Worm (Caenorhabditis elegans) whole organism, L4/young adult: Measurements from ENCODE around the gene F23G4.1.

Experiments
- W03F9.2 ChIP-seq: fragments of 150-350 bp; optimal IDR thresholded peaks from 2 replicates; lab custom pipeline; 2014; ENCODE audit warnings: missing biosample characterization, missing genetic modification characterization
- dao-5 ChIP-seq: sonication (generic microtip); optimal IDR thresholded peaks from 2 replicates; lab custom pipeline; 2016; ENCODE audit warnings: missing genotype, missing genetic modification characterization, moderate library complexity, missing compliant biosample characterization
- him-1 ChIP-seq: sonication (generic microtip); optimal IDR thresholded peaks from 2 replicates; lab custom pipeline; 2016; ENCODE audit warnings: missing genotype, missing genetic modification reagents, missing genetic modification characterization, missing compliant biosample characterization

The F23G4.1 gene

ce11 chrX:6617622-6618021 is 14.6 kb upstream of the F23G4.1 start:
- TF ChIP-seq W03F9.2 (tag; lab: Kevin White, UChicago) = no peak
- TF ChIP-seq dao-5 (tag; lab: Kevin White, UChicago) = no peak
- no peak for TF ChIP-seq him-1

ce11 chrX:6613537-6613936 is 10.5 kb upstream of the F23G4.1 start:
- no peak for TF ChIP-seq dao-5 (tag; lab: Kevin White, UChicago)
- no peak for TF ChIP-seq W03F9.2 (tag; lab: Kevin White, UChicago)
- TF ChIP-seq him-1 = no peak

ce11 chrX:6609717-6610116 is 6.7 kb upstream of the F23G4.1 start, which contains the start of gene C25B8.8:
TSS of gene C25B8.8 (plus strand) at chrX:6610017.
- no peak for TF ChIP-seq him-1
- no peak for TF ChIP-seq dao-5 (tag; lab: Kevin White, UChicago)
- TF ChIP-seq W03F9.2 (tag; lab: Kevin White, UChicago) = no peak

ce11 chrX:6609251-6609650 is 6.3 kb upstream of the F23G4.1 start:
- TF ChIP-seq him-1 = no peak
- TF ChIP-seq dao-5 (tag; lab: Kevin White, UChicago) = no peak
- no peak for TF ChIP-seq W03F9.2 (tag; lab: Kevin White, UChicago)

- TF ChIP-seq him-1 (no peak), W03F9.2 (tag; lab: Kevin White, UChicago) (no peak), dao-5 (tag; lab: Kevin White, UChicago) (no peak)
These were observed 4.6 kb upstream of the F23G4.1 start for ce11 chrX:6607599-6607998.

ce11 chrX:6606991-6607390 is 4.0 kb upstream of the F23G4.1 start, which contains the start of gene cpr-6:
TSS of gene cpr-6 (plus strand) at chrX:6607207.
- no peak for TF ChIP-seq W03F9.2 (tag; lab: Kevin White, UChicago)
- no peak for TF ChIP-seq him-1
- TF ChIP-seq dao-5 (tag; lab: Kevin White, UChicago) = no peak

ce11 chrX:6601967-6602366 is 1.0 kb downstream of the F23G4.1 start:
- TF ChIP-seq W03F9.2 (tag; lab: Kevin White, UChicago) (no peak), him-1 (no peak), dao-5 (tag; lab: Kevin White, UChicago) (no peak)

- TF ChIP-seq dao-5 (tag; lab: Kevin White, UChicago) (no peak), W03F9.2 (tag; lab: Kevin White, UChicago) (no peak), him-1 (no peak)
These were observed 4.3 kb downstream of the F23G4.1 start, which contains the start of gene hic-1 for ce11 chrX:6598732-6599131. TSS of gene hic-1 (minus strand) at chrX:6598832.

- TF ChIP-seq W03F9.2 (tag; lab: Kevin White, UChicago) = no peak
- no peak for TF ChIP-seq dao-5 (tag; lab: Kevin White, UChicago)
- TF ChIP-seq him-1 = no peak
These were observed 5.9 kb downstream of the F23G4.1 start, which contains the start of gene ttr-6 for ce11 chrX:6597089-6597488. TSS of gene ttr-6 (minus strand) at chrX:6597121.

ce11 chrX:6593178-6593786 is 9.7 kb downstream of the F23G4.1 start:
- TF ChIP-seq W03F9.2 (tag; lab: Kevin White, UChicago) (peak; percentile 75), him-1 (peak; percentile 63), dao-5 (tag; lab: Kevin White, UChicago) (peak; percentile 77)

ce11 chrX:6591674-6592073 is 11.3 kb downstream of the F23G4.1 start:
- TF ChIP-seq him-1 (no peak), W03F9.2 (tag; lab: Kevin White, UChicago) (no peak), dao-5 (tag; lab: Kevin White, UChicago) (no peak)

- TF ChIP-seq him-1 (no peak), dao-5 (tag; lab: Kevin White, UChicago) (no peak), W03F9.2 (tag; lab: Kevin White, UChicago) (no peak)
These were observed 14.5 kb downstream of the F23G4.1 start, which contains the start of gene fbxl-4 for ce11 chrX:6588495-6588894. TSS of gene fbxl-4 (plus strand) at chrX:6588795.

- TF ChIP-seq W03F9.2 (tag; lab: Kevin White, UChicago) (no peak), him-1 (no peak), dao-5 (tag; lab: Kevin White, UChicago) (no peak)
These were observed 19.6 kb downstream of the F23G4.1 start for ce11 chrX:6583385-6583784.

- no peak for TF ChIP-seq W03F9.2 (tag; lab: Kevin White, UChicago)
- no peak for TF ChIP-seq him-1
- TF ChIP-seq dao-5 (tag; lab: Kevin White, UChicago) = no peak
These were observed 27.0 kb downstream of the F23G4.1 start for ce11 chrX:6575992-6576391.

- TF ChIP-seq W03F9.2 (tag; lab: Kevin White, UChicago) (no peak), him-1 (no peak), dao-5 (tag; lab: Kevin White, UChicago) (no peak)
These were observed 30.0 kb downstream of the F23G4.1 start for ce11 chrX:6572987-6573386.
